Worm (Caenorhabditis elegans) whole organism, midembryonic: Measurements from ENCODE around the gene nlp-18.

Source experiments
- flt-1 ChIP-seq: fragments of 200-800 bp; sonication (Bioruptor generic); IDR thresholded peaks from 2 replicates; pipeline ENCODE4 v1.3.6; 2022; ENCODE audit warnings: missing genetic modification characterization, missing compliant biosample characterization
- klf-2 ChIP-seq: fragments of 200-800 bp; sonication (Bioruptor generic); conservative IDR thresholded peaks from 2 replicates; pipeline ENCODE4 v1.3.6; 2022; ENCODE audit warnings: missing genetic modification reagents, missing genetic modification characterization, missing compliant biosample characterization
- ztf-23 ChIP-seq: fragments of 200-800 bp; sonication (Bioruptor generic); IDR thresholded peaks from 2 replicates; pipeline ENCODE4 v1.3.6; 2022; ENCODE audit warnings: missing genetic modification reagents, missing genetic modification characterization, missing compliant biosample characterization

- no peak for TF ChIP-seq flt-1 (GFP tag; lab: Robert Waterston, UW)
- no peak for TF ChIP-seq klf-2
- no peak for TF ChIP-seq ztf-23
These were observed 31.1 kb downstream of the nlp-18 start for ce11 chrII:10999109-10999508.
